Worm (Caenorhabditis elegans) whole organism, late embryonic: Measurements from ENCODE around the gene fbxl-4.

Experiments
- ceh-6 ChIP-seq: fragments of 200-800 bp; sonication (Bioruptor generic); optimal IDR thresholded peaks from 2 replicates; lab custom pipeline; 2018; ENCODE audit warnings: mild to moderate bottlenecking, missing genetic modification characterization, missing compliant biosample characterization
- pros-1 ChIP-seq: fragments of 150-350 bp; optimal IDR thresholded peaks from 2 replicates; lab custom pipeline; 2014; ENCODE audit warnings: missing biosample characterization, missing genetic modification reagents, missing genetic modification characterization
- unc-86 ChIP-seq: sonication (generic microtip); optimal IDR thresholded peaks from 2 replicates; lab custom pipeline; 2016; ENCODE audit warnings: missing genetic modification characterization, missing compliant biosample characterization

- TF ChIP-seq unc-86 (tag; lab: Kevin White, UChicago) = no peak
- TF ChIP-seq ceh-6 (GFP tag; lab: Kevin White, UChicago) = no peak
- TF ChIP-seq pros-1 (tag; lab: Kevin White, UChicago) = no peak
Measured at ce11 chrX:6551679-6552078, 36.9 kb upstream of the fbxl-4 start.
